Worm (Caenorhabditis elegans): ENCODE measurements around the gene cest-28.
A peak's percentile ranks its signal among the peaks of the same experiment; 100 is the strongest.

cest-28 gene

ce11 chrV:6630769-6631168, 38.9 kb upstream of the cest-28 start (continued):
- TF ChIP-seq unc-130 (tag; optimal IDR thresholded peaks at IDR 0.05), result no peak
- no peak for TF ChIP-seq ceh-88 (GFP tag; IDR thresholded peaks at IDR 0.05)
- TF ChIP-seq tlp-1 (tag; optimal IDR thresholded peaks at IDR 0.05), result no peak
- no peak for TF ChIP-seq nhr-77 (tag; optimal IDR thresholded peaks at IDR 0.05)
- no peak for TF ChIP-seq rnt-1 (tag; optimal IDR thresholded peaks at IDR 0.05)
- no peak for TF ChIP-seq lir-3 (tag; optimal IDR thresholded peaks at IDR 0.05; ENCODE audit: poor library complexity)
- TF ChIP-seq ztf-11 (tag; optimal IDR thresholded peaks at IDR 0.05), result no peak
- TF ChIP-seq nhr-47 (tag; optimal IDR thresholded peaks at IDR 0.05), result peak; percentile 83
- TF ChIP-seq mdl-1 (tag; optimal IDR thresholded peaks at IDR 0.05), result no peak
- TF ChIP-seq xbp-1 (tag; optimal IDR thresholded peaks at IDR 0.05), result peak; percentile 21
- TF ChIP-seq zag-1 (tag; optimal IDR thresholded peaks at IDR 0.05), result no peak
- no peak for TF ChIP-seq Y116A8C.19 (tag; optimal IDR thresholded peaks at IDR 0.05; ENCODE audit: borderline replicate concordance)
- TF ChIP-seq mep-1 (tag; optimal IDR thresholded peaks at IDR 0.05), result peak; percentile 10
- TF ChIP-seq skn-1 (tag; optimal IDR thresholded peaks at IDR 0.05), result no peak
- TF ChIP-seq fkh-4 (tag; optimal IDR thresholded peaks at IDR 0.05; ENCODE audit: borderline replicate concordance), result peak; percentile 14
- TF ChIP-seq nhr-76 (tag; optimal IDR thresholded peaks at IDR 0.05), result no peak
- TF ChIP-seq fkh-8 (tag; optimal IDR thresholded peaks at IDR 0.05), result peak; percentile 97
- 0 out of 2 replicates have a peak, but pooled peaks have one; percentile 22 for TF ChIP-seq mab-9 (GFP tag; IDR thresholded peaks at IDR 0.05)
- TF ChIP-seq ceh-63 (GFP tag; optimal IDR thresholded peaks at IDR 0.05), result no peak
- TF ChIP-seq ets-5 (GFP tag; IDR thresholded peaks at IDR 0.05), result no peak
- no peak for TF ChIP-seq C04F5.9 (tag; optimal IDR thresholded peaks at IDR 0.05)
- TF ChIP-seq ces-1 (GFP tag; optimal IDR thresholded peaks at IDR 0.05), result no peak
- TF ChIP-seq snpc-4 (tag; optimal IDR thresholded peaks at IDR 0.05), result no peak
- TF ChIP-seq lin-14 (GFP tag; optimal IDR thresholded peaks at IDR 0.05), result peak; percentile 49
- peak; percentile 40 for TF ChIP-seq ztf-4 (tag; optimal IDR thresholded peaks at IDR 0.05)
- no peak for TF ChIP-seq egl-13 (tag; optimal IDR thresholded peaks at IDR 0.05)
- no peak for TF ChIP-seq efl-3 (GFP tag; optimal IDR thresholded peaks at IDR 0.05)
- peak; percentile 61 for TF ChIP-seq nhr-20 (tag; optimal IDR thresholded peaks at IDR 0.05)
- no peak for TF ChIP-seq nhr-28 (tag; optimal IDR thresholded peaks at IDR 0.05)
- no peak for TF ChIP-seq hlh-17 (GFP tag; optimal IDR thresholded peaks at IDR 0.05; ENCODE audit: borderline replicate concordance)
- no peak for TF ChIP-seq sup-37 (GFP tag; optimal IDR thresholded peaks at IDR 0.05)
- no peak for TF ChIP-seq jun-1 (tag; optimal IDR thresholded peaks at IDR 0.05)
- TF ChIP-seq snu-23 (GFP tag; optimal IDR thresholded peaks at IDR 0.05), result no peak
- no peak for TF ChIP-seq ceh-82 (tag; optimal IDR thresholded peaks at IDR 0.05)
- peak; percentile 84 for TF ChIP-seq ceh-8 (GFP tag; optimal IDR thresholded peaks at IDR 0.05)
- no peak for TF ChIP-seq unc-62 (GFP tag; optimal IDR thresholded peaks at IDR 0.05)
- no peak for TF ChIP-seq nhr-85 (tag)
- TF ChIP-seq sox-4 (tag; optimal IDR thresholded peaks at IDR 0.05), result peak; percentile 93
- TF ChIP-seq fkh-10 (GFP tag; optimal IDR thresholded peaks at IDR 0.05), result no peak
- peak; percentile 61 for TF ChIP-seq pax-3 (tag; optimal IDR thresholded peaks at IDR 0.05)
- TF ChIP-seq unc-30 (tag; optimal IDR thresholded peaks at IDR 0.05), result no peak
- 0 out of 2 replicates have a peak, but pooled peaks have one; percentile 12 for TF ChIP-seq nhr-19 (GFP tag; conservative IDR thresholded peaks at IDR 0.05)

DNA sequence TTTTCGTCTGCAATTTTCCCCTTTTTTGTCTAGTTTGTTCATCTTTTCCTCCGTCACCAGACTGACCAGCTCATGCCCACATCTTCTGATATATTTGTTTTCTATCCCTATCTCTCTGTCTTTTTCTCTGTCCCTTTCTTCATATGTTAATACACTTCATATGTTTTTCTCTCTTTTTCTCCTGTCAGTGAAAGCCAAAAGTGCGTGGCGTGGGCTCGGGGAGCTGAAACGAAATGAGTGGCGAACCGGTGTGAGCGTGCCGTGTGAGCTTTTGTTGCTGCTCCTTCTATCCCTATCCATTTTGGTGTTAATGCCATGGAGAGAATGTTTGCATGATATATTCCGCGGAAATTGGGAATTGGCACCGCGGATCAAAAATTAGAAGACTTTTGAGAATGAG, 37.8 kb upstream of the cest-28 start:
- no peak for TF ChIP-seq lir-3 (tag; optimal IDR thresholded peaks at IDR 0.05; ENCODE audit: poor library complexity)
- peak; percentile 67 for TF ChIP-seq fkh-8 (tag; optimal IDR thresholded peaks at IDR 0.05)
- peak; percentile 2 for TF ChIP-seq unc-86 (tag; optimal IDR thresholded peaks at IDR 0.05)
- peak; percentile 35 for TF ChIP-seq dsc-1 (tag; optimal IDR thresholded peaks at IDR 0.05)
- no peak for TF ChIP-seq sox-4 (tag; optimal IDR thresholded peaks at IDR 0.05)
- TF ChIP-seq elt-3 (tag; optimal IDR thresholded peaks at IDR 0.05), result no peak
- TF ChIP-seq lin-13 (GFP tag; optimal IDR thresholded peaks at IDR 0.05), result no peak
- TF ChIP-seq lin-14 (GFP tag; optimal IDR thresholded peaks at IDR 0.05), result peak; percentile 34
- TF ChIP-seq lin-35 (GFP tag; optimal IDR thresholded peaks at IDR 0.05), result no peak
- TF ChIP-seq lsy-2 (tag; optimal IDR thresholded peaks at IDR 0.05), result peak in 1 of 2 experiments; percentile 2
- TF ChIP-seq efl-3 (GFP tag; optimal IDR thresholded peaks at IDR 0.05), result no peak
- TF ChIP-seq hpl-2 (GFP tag; optimal IDR thresholded peaks at IDR 0.05), result no peak
- peak in 1 of 3 experiments; percentile 24 for TF ChIP-seq ceh-82 (tag; optimal IDR thresholded peaks at IDR 0.05)
